Worm (Caenorhabditis elegans) whole organism, L3 larva: ENCODE measurements around the gene B0496.2.
A peak's percentile ranks its signal among the peaks of the same experiment; 100 is the strongest.

ENCODE experiments used
- R02D3.7 ChIP-seq: fragments of 150-350 bp; optimal IDR thresholded peaks from 2 replicates; lab custom pipeline; 2014; ENCODE audit warnings: missing biosample characterization, missing genetic modification characterization
- ZK546.5 ChIP-seq: sonication (generic microtip); optimal IDR thresholded peaks from 2 replicates; lab custom pipeline; 2017; ENCODE audit warnings: missing biosample characterization, missing genetic modification characterization
- aly-2 ChIP-seq: fragments of 150-350 bp; optimal IDR thresholded peaks from 2 replicates; lab custom pipeline; 2014; ENCODE audit warnings: missing biosample characterization, missing genetic modification characterization
- ama-1 ChIP-seq: fragments of 150-350 bp; optimal IDR thresholded peaks from 2 replicates; lab custom pipeline; 2018
- ceh-16 ChIP-seq: sonication (generic microtip); optimal IDR thresholded peaks from 2 replicates; lab custom pipeline; 2017; ENCODE audit warnings: missing biosample characterization, missing genetic modification characterization
- ceh-28 ChIP-seq: fragments of 150-350 bp; optimal IDR thresholded peaks from 2 replicates; lab custom pipeline; 2014; ENCODE audit warnings: missing biosample characterization, missing genetic modification reagents, missing genetic modification characterization
- ceh-9 ChIP-seq: sonication (generic microtip); optimal IDR thresholded peaks from 2 replicates; lab custom pipeline; 2018; ENCODE audit warnings: missing biosample characterization, missing genetic modification characterization
- daf-12 ChIP-seq: fragments of 150-350 bp; optimal IDR thresholded peaks from 2 replicates; lab custom pipeline; 2014; ENCODE audit warnings: missing biosample characterization, missing genetic modification reagents, missing genetic modification characterization
- egl-27 ChIP-seq: sonication (generic microtip); optimal IDR thresholded peaks from 4 replicates; lab custom pipeline; 2017; ENCODE audit warnings: missing biosample characterization, missing genetic modification reagents, missing genetic modification characterization
- elt-2 ChIP-seq: sonication (generic microtip); optimal IDR thresholded peaks from 2 replicates; lab custom pipeline; 2016; ENCODE audit warnings: missing genetic modification reagents, mild to moderate bottlenecking, missing genetic modification characterization, missing compliant biosample characterization
- eor-1 ChIP-seq, 2 experiments: fragments of 150-350 bp; optimal IDR thresholded peaks; 2 replicates each; lab custom pipeline; 2014 to 2018; ENCODE audit warnings: missing biosample characterization in 2 of 2, missing genetic modification characterization in 2 of 2
- fkh-2 ChIP-seq: fragments of 150-350 bp; optimal IDR thresholded peaks from 2 replicates; lab custom pipeline; 2014; ENCODE audit warnings: missing biosample characterization, missing genetic modification reagents, missing genetic modification characterization
- fos-1 ChIP-seq: fragments of 150-350 bp; optimal IDR thresholded peaks from 2 replicates; lab custom pipeline; 2014; ENCODE audit warnings: missing biosample characterization, missing genetic modification characterization
- hmg-11 ChIP-seq: sonication (generic microtip); optimal IDR thresholded peaks from 2 replicates; lab custom pipeline; 2016; ENCODE audit warnings: missing genetic modification characterization, missing compliant biosample characterization
- lin-15B ChIP-seq: fragments of 150-350 bp; optimal IDR thresholded peaks from 2 replicates; lab custom pipeline; 2014; ENCODE audit warnings: missing biosample characterization, missing genetic modification characterization
- lin-39 ChIP-seq: fragments of 150-350 bp; optimal IDR thresholded peaks from 2 replicates; lab custom pipeline; 2018; ENCODE audit warnings: missing biosample characterization, missing genetic modification reagents, missing genetic modification characterization
- mml-1 ChIP-seq: fragments of 150-350 bp; sonication (generic microtip); optimal IDR thresholded peaks from 3 replicates; lab custom pipeline; 2014; ENCODE audit warnings: missing biosample characterization, missing genetic modification characterization
- nhr-11 ChIP-seq: fragments of 150-350 bp; optimal IDR thresholded peaks from 2 replicates; lab custom pipeline; 2014; ENCODE audit warnings: missing biosample characterization, missing genetic modification characterization
- nhr-12 ChIP-seq: fragments of 150-350 bp; optimal IDR thresholded peaks from 2 replicates; lab custom pipeline; 2014; ENCODE audit warnings: missing biosample characterization, missing genetic modification characterization
- nhr-23 ChIP-seq: fragments of 150-350 bp; optimal IDR thresholded peaks from 2 replicates; lab custom pipeline; 2014; ENCODE audit warnings: missing biosample characterization, missing genetic modification reagents, missing genetic modification characterization
- nhr-237 ChIP-seq: fragments of 150-350 bp; optimal IDR thresholded peaks from 2 replicates; lab custom pipeline; 2014; ENCODE audit warnings: missing biosample characterization, missing genetic modification characterization
- nhr-25 ChIP-seq: sonication (generic microtip); optimal IDR thresholded peaks from 2 replicates; lab custom pipeline; 2017; ENCODE audit warnings: missing biosample characterization, missing genetic modification characterization
- nhr-28 ChIP-seq: fragments of 150-350 bp; optimal IDR thresholded peaks from 2 replicates; lab custom pipeline; 2014; ENCODE audit warnings: missing biosample characterization, missing genetic modification characterization
- nhr-76 ChIP-seq: fragments of 150-350 bp; sonication (generic microtip); optimal IDR thresholded peaks from 5 replicates; lab custom pipeline; 2014; ENCODE audit warnings: missing biosample characterization, missing genetic modification characterization
- nhr-77 ChIP-seq: fragments of 150-350 bp; optimal IDR thresholded peaks from 2 replicates; lab custom pipeline; 2014; ENCODE audit warnings: missing biosample characterization, missing genetic modification characterization
- pha-4 ChIP-seq: fragments of 150-350 bp; optimal IDR thresholded peaks from 2 replicates; lab custom pipeline; 2014; ENCODE audit warnings: missing biosample characterization, missing genetic modification reagents, missing genetic modification characterization
- pqm-1 ChIP-seq: fragments of 150-350 bp; optimal IDR thresholded peaks from 2 replicates; lab custom pipeline; 2017; ENCODE audit warnings: missing biosample characterization, missing genetic modification characterization, inconsistent platforms
- skn-1 ChIP-seq: fragments of 150-350 bp; optimal IDR thresholded peaks from 2 replicates; lab custom pipeline; 2014; ENCODE audit warnings: missing biosample characterization, missing genetic modification characterization
- unc-39 ChIP-seq: sonication (generic microtip); optimal IDR thresholded peaks from 4 replicates; lab custom pipeline; 2017; ENCODE audit warnings: missing biosample characterization, missing genetic modification characterization
- unc-62 ChIP-seq: fragments of 150-350 bp; sonication (generic microtip); optimal IDR thresholded peaks from 4 replicates; lab custom pipeline; 2014; ENCODE audit warnings: missing biosample characterization, missing genetic modification reagents, missing genetic modification characterization
- zag-1 ChIP-seq: fragments of 150-350 bp; optimal IDR thresholded peaks from 2 replicates; lab custom pipeline; 2014; ENCODE audit warnings: missing biosample characterization, missing genetic modification characterization
- ztf-4 ChIP-seq: fragments of 150-350 bp; optimal IDR thresholded peaks from 2 replicates; lab custom pipeline; 2014; ENCODE audit warnings: missing biosample characterization, missing genetic modification characterization

Gene B0496.2

DNA sequence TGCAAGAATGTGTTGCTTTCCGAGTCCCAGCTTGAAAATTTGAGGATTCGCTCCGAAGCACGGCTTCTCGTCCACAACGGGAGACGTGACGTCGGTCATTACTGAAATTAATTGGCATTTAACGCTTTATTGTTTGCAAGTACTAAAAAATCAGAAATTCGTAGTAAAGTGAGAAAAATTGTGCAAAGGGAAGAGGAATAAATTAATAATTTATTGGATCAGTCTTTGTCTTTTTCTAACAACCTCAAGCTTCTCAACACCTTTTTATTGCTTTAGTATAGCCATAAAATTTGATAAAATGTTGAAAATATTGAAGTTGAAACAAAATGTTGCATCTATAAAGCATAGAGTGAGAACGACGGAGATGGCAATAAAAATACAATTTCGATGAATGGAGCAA is 3.7 kb downstream of the B0496.2 start, which contains the start of gene tes-1:
Gene tes-1, minus strand, starts transcription at position 101 of the 400 bp plus-strand sequence.
- no peak for TF ChIP-seq ceh-16 (tag; lab: Kevin White, UChicago)
- no peak for TF ChIP-seq fkh-2 (tag; lab: Kevin White, UChicago)
- no peak for TF ChIP-seq unc-39
- no peak for TF ChIP-seq nhr-76 (tag; lab: Kevin White, UChicago)
- no peak for TF ChIP-seq pha-4 (tag; lab: Kevin White, UChicago)
- no peak for TF ChIP-seq nhr-28 (tag; lab: Kevin White, UChicago)
- TF ChIP-seq unc-62 = no peak
- no peak for TF ChIP-seq egl-27
- TF ChIP-seq R02D3.7 (tag; lab: Kevin White, UChicago) = no peak
- TF ChIP-seq lin-39 (tag; lab: Kevin White, UChicago) = no peak
- TF ChIP-seq nhr-12 (tag; lab: Kevin White, UChicago) = no peak

DNA sequence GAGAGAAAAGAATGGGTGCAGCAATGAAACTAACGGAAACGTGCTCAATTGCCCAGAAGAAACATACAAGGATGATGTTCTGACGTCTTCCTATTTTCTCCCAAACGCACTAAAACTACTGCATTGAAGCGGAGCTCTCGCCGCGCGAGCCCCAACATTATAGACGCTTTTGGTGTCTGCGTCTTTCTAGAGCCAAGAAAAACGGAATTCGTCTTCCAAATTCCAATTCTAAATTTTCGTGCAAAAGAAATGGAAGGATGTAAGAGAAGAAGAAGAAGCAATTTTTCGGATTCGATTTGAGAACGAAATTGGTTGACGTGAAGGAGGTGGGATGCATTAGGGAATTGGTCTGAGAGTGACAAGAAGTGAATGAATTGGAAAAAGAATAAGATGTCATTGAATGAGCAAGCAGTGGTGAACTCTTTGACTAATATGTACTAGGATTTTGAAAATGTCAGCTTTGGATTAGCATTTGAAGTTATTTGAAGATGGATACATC is 6.1 kb downstream of the B0496.2 start:
- TF ChIP-seq nhr-77 (tag; lab: Kevin White, UChicago) = no peak
- peak; percentile 20 for TF ChIP-seq lin-39 (tag; lab: Kevin White, UChicago)

DNA sequence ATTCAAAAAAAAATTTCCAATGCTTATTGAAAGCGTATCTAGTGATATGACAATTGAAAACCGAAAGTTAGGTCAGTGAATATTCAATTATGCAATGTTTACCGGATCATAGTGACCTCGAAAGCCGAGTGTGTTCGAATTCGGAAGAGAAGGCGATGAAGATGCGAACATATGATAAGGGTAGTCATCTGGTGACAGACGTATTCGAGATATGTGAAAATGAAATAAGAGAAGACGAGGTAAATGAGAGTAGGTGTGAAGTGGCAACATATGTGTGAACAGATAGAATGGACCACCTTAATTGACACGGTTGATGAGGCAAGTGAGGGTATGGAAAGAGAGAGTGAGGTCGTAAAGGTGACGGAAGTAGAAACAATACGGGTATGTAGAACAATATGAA is 7.2 kb downstream of the B0496.2 start:
- TF ChIP-seq nhr-25 (tag; lab: Kevin White, UChicago) (peak; percentile 36), hmg-11 (no peak), unc-62 (no peak)

DNA sequence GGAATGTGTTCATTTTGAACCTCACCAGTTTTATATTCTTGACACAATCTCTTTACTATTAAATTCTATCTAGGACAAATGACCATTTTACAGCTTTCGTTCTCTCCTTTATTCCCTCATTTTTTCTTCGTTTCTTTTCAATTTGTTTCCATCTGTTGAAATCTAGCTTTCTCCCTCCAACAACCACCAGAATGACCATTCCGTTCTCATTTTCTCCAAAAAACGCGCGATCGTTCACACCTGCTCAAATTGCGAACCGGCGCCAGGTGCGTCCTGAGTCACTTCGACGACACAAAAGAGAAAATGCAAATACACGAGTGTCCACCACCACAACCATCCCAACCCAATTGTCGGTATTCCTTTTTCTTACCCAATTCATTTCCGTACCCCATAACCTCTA is 8.6 kb downstream of the B0496.2 start, which contains the start of gene F13B6.1:
Gene F13B6.1, plus strand, starts transcription at position 301 of the 400 bp plus-strand sequence.
- TF ChIP-seq fos-1 (tag; lab: Kevin White, UChicago) (no peak), ceh-28 (no peak), elt-2 (no peak)

DNA sequence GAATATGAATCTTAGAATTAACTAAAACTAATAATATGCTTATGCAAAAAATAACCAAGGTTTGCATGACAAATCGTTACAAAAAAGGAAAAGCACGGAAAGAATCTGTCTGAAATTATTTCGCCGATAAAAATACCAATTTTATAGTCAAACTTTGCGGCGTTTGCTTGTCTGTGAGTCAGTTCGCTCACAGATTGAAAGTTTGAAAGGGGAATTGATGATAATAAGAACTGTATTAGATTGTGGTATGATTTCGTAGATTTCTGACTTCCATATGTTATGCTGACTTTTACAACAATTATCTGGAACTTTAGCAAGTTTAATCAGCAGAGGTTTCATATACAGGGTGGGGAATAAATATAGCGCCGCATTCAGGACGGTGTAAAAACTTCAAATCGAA is 12.6 kb downstream of the B0496.2 start, which contains the start of gene F13B6.2:
Gene F13B6.2, minus strand, starts transcription at position 101 of the 400 bp plus-strand sequence.
- no peak for TF ChIP-seq nhr-28 (tag; lab: Kevin White, UChicago)
- TF ChIP-seq ztf-4 (tag; lab: Kevin White, UChicago) = no peak
- no peak for TF ChIP-seq hmg-11
- no peak for TF ChIP-seq nhr-23 (tag; lab: Kevin White, UChicago)
- no peak for TF ChIP-seq nhr-11 (tag; lab: Kevin White, UChicago)
- no peak for TF ChIP-seq lin-15B (tag; lab: Kevin White, UChicago)
- TF ChIP-seq skn-1 (tag; lab: Kevin White, UChicago) = no peak
- no peak for TF ChIP-seq lin-39 (tag; lab: Kevin White, UChicago)
- no peak for TF ChIP-seq zag-1
- no peak for TF ChIP-seq R02D3.7 (tag; lab: Kevin White, UChicago)
- TF ChIP-seq nhr-25 (tag; lab: Kevin White, UChicago) = no peak
- no peak for TF ChIP-seq ceh-9
- no peak for TF ChIP-seq fos-1 (tag; lab: Kevin White, UChicago)
- no peak for TF ChIP-seq mml-1 (tag; lab: Kevin White, UChicago)
- no peak for TF ChIP-seq egl-27
- TF ChIP-seq, all 47 proteins: peak for 0

DNA sequence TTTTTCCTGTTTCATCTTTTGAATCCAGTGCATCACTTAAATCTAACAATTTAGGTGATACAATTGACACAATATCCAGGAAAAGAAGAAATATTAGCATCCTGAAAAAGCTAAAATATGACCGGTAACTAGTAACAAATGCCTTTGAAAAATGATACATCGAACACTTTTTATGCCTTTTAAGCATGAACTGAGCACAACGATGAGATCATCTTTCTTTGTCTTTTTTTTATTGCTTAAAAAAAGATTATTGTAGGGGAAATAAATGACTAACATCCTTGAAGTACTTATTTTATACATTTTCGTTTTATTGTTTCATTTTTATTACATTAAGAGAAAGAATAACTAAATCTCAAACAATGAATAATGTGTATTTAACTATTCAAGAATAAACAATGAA is 18.2 kb downstream of the B0496.2 start, which contains the start of gene F13B6.3:
Gene F13B6.3, minus strand, starts transcription at position 101 of the 400 bp plus-strand sequence.
- TF ChIP-seq aly-2 (tag; lab: Kevin White, UChicago) (no peak), ZK546.5 (no peak), ceh-16 (tag; lab: Kevin White, UChicago) (no peak), unc-62 (no peak), mml-1 (tag; lab: Kevin White, UChicago) (no peak), daf-12 (tag; lab: Kevin White, UChicago) (no peak), ama-1 (lab: Kevin White, UChicago) (no peak), nhr-12 (tag; lab: Kevin White, UChicago) (no peak), pha-4 (tag; lab: Kevin White, UChicago) (no peak), nhr-237 (no peak), pqm-1 (tag; lab: Kevin White, UChicago) (no peak), nhr-23 (tag; lab: Kevin White, UChicago) (no peak), skn-1 (tag; lab: Kevin White, UChicago) (no peak), eor-1 (tag; optimal IDR thresholded peaks at IDR 0.05; lab: Kevin White, UChicago) (no peak)
